Worm (Caenorhabditis elegans) whole organism, young adult: ENCODE results near the gene Y51H7C.9.

Experiments
- B0035.1 ChIP-seq: sonication (generic microtip); optimal IDR thresholded peaks from 2 replicates; lab custom pipeline; 2016; ENCODE audit warnings: missing genetic modification characterization, mild to moderate bottlenecking, missing compliant biosample characterization, missing genotype, missing genetic modification reagents
- F23B12.7 ChIP-seq: sonication (generic microtip); optimal IDR thresholded peaks from 2 replicates; lab custom pipeline; 2017; ENCODE audit warnings: missing genetic modification characterization, mild to moderate bottlenecking, missing compliant biosample characterization, antibody characterized with exemption, moderate library complexity; ENCODE audit not compliant: insufficient read depth
- F57A8.1 ChIP-seq: fragments of 200-800 bp; sonication (Bioruptor generic); optimal IDR thresholded peaks from 2 replicates; lab custom pipeline; 2018; ENCODE audit warnings: mild to moderate bottlenecking, missing genetic modification characterization, moderate library complexity, missing compliant biosample characterization
- Y67H2A.10 ChIP-seq: fragments of 200-800 bp; sonication (Bioruptor generic); conservative IDR thresholded peaks from 2 replicates; pipeline ENCODE4 v1.3.6; 2022; ENCODE audit warnings: missing genetic modification reagents, missing genetic modification characterization, missing compliant biosample characterization
- ceh-79 ChIP-seq: sonication (generic microtip); optimal IDR thresholded peaks from 2 replicates; lab custom pipeline; 2017; ENCODE audit warnings: mild to moderate bottlenecking, missing genetic modification characterization, missing compliant biosample characterization
- fkh-3 ChIP-seq: sonication (generic microtip); optimal IDR thresholded peaks from 2 replicates; lab custom pipeline; 2016; ENCODE audit warnings: mild to moderate bottlenecking, missing genetic modification characterization, missing compliant biosample characterization
- mes-4 ChIP-seq: sonication (generic microtip); optimal IDR thresholded peaks from 2 replicates; lab custom pipeline; 2016; ENCODE audit warnings: missing genotype, missing genetic modification characterization, missing compliant biosample characterization
- sea-2 ChIP-seq: fragments of 200-800 bp; sonication (Bioruptor generic); IDR thresholded peaks from 2 replicates; pipeline ENCODE4 v1.3.6; 2022; ENCODE audit warnings: missing genetic modification characterization, missing compliant biosample characterization
- unc-130 ChIP-seq: sonication (generic microtip); optimal IDR thresholded peaks from 2 replicates; lab custom pipeline; 2016; ENCODE audit warnings: missing genetic modification reagents, missing genetic modification characterization, missing compliant biosample characterization
- unc-62 ChIP-seq: fragments of 150-350 bp; optimal IDR thresholded peaks from 2 replicates; lab custom pipeline; 2014; ENCODE audit warnings: missing biosample characterization, missing genetic modification reagents, missing genetic modification characterization
- zim-3 ChIP-seq: sonication (generic microtip); optimal IDR thresholded peaks from 2 replicates; lab custom pipeline; 2017; ENCODE audit warnings: mild to moderate bottlenecking, missing genetic modification characterization, moderate library complexity, missing compliant biosample characterization
- ztf-3 ChIP-seq: fragments of 200-800 bp; sonication (Bioruptor generic); optimal IDR thresholded peaks from 2 replicates; lab custom pipeline; 2018; ENCODE audit warnings: mild to moderate bottlenecking, missing genetic modification characterization, missing compliant biosample characterization

DNA sequence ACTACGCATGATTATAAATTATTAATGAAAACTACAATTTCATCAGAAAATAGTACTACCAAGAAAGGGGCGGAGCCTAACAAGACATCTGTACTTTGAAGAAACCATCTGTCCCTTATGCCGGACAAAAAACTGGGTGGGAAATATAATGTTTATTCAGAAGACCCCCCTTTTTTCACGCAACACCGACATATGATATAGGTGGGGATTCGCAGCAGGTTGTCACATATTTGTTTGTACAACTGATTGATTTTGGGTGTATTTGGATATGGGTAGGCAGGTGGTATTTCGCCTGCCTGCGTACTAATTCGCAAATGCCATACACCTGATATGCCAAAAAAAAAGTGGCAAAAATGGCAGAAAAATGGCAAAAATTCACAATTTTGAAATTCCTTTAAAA, 12.4 kb upstream of the Y51H7C.9 start, which contains the start of gene Y51H7C.10:
- TF ChIP-seq ztf-3 (no peak), unc-130 (GFP tag; lab: Kevin White, UChicago) (no peak), fkh-3 (tag; lab: Kevin White, UChicago) (no peak), F23B12.7 (tag; lab: Kevin White, UChicago) (no peak), zim-3 (tag; lab: Kevin White, UChicago) (no peak), Y67H2A.10 (GFP tag; lab: Robert Waterston, UW) (no peak), B0035.1 (tag; lab: Kevin White, UChicago) (no peak), ceh-79 (tag; lab: Kevin White, UChicago) (no peak), mes-4 (tag; lab: Kevin White, UChicago) (no peak), unc-62 (GFP tag; lab: Kevin White, UChicago) (no peak), sea-2 (no peak), F57A8.1 (GFP tag; lab: Kevin White, UChicago) (no peak)
